Worm (Caenorhabditis elegans): ENCODE measurements around the gene gldi-3.

DNA sequence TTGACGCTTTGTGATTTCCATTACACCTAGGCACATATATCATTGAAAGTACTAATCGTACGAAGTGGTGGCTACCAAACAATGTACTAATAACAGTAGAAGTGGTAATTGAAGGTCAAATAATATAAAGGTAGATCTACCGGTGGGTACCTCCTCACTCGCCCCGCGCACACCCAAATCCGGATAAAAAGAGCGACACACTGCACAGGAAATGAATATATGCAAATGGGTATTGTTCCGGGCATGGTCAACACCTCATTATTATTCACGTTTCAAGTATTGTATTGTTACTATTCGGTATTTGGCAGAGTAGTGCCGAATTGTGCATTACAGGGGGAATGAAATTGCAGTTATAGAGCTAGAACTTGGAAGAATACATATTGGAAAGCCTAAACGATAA lies 13.6 kb downstream of the gldi-3 start:
- TF ChIP-seq dmd-9 (GFP tag; IDR thresholded peaks at IDR 0.05) (no peak), F10B5.3 (tag; optimal IDR thresholded peaks at IDR 0.05) (no peak), spr-1 (tag; optimal IDR thresholded peaks at IDR 0.05) (no peak), unc-39 (tag; optimal IDR thresholded peaks at IDR 0.05) (no peak), egl-27 (tag; optimal IDR thresholded peaks at IDR 0.05) (no peak), dpl-1 (GFP tag; optimal IDR thresholded peaks at IDR 0.05) (no peak), ceh-62 (tag; optimal IDR thresholded peaks at IDR 0.05) (no peak), nhr-10 (tag; optimal IDR thresholded peaks at IDR 0.05) (no peak), unc-62 (GFP tag; optimal IDR thresholded peaks at IDR 0.05 in 1 of 2) (no peak), unc-62 (tag; optimal IDR thresholded peaks at IDR 0.05) (no peak), nhr-6 (tag; optimal IDR thresholded peaks at IDR 0.05) (no peak), skn-1 (tag; optimal IDR thresholded peaks at IDR 0.05) (no peak), daf-19 (GFP tag; conservative IDR thresholded peaks at IDR 0.05) (no peak), fkh-10 (GFP tag; optimal IDR thresholded peaks at IDR 0.05) (no peak), ceh-28 (tag; optimal IDR thresholded peaks at IDR 0.05) (no peak)

All from whole organism, L4 larva.